Worm (Caenorhabditis elegans) whole organism, early embryonic: ENCODE measurements around the gene cyp-31A5.

Source experiments
- ama-1 ChIP-seq: fragments of 150-350 bp; optimal IDR thresholded peaks from 2 replicates; lab custom pipeline; 2014
- tbx-37 ChIP-seq: fragments of 200-800 bp; sonication (Bioruptor generic); conservative IDR thresholded peaks from 2 replicates; pipeline ENCODE4 v1.3.6; 2022; ENCODE audit warnings: missing genetic modification reagents, missing genetic modification characterization, missing compliant biosample characterization

ce11 chrIV:13371699-13372098 lies 29.4 kb upstream of the cyp-31A5 start, which contains the start of gene Y62E10A.6:
- TF ChIP-seq tbx-37 (no peak), ama-1 (lab: Kevin White, UChicago) (no peak)
